Worm (Caenorhabditis elegans) whole organism, L3 larva: ENCODE data around the gene gasr-8.

ENCODE experiments used
- ZK546.5 ChIP-seq: sonication (generic microtip); optimal IDR thresholded peaks from 2 replicates; lab custom pipeline; 2017; ENCODE audit warnings: missing biosample characterization, missing genetic modification characterization
- ama-1 ChIP-seq: fragments of 150-350 bp; optimal IDR thresholded peaks from 2 replicates; lab custom pipeline; 2018
- ceh-16 ChIP-seq: sonication (generic microtip); optimal IDR thresholded peaks from 2 replicates; lab custom pipeline; 2017; ENCODE audit warnings: missing biosample characterization, missing genetic modification characterization
- ceh-28 ChIP-seq: fragments of 150-350 bp; optimal IDR thresholded peaks from 2 replicates; lab custom pipeline; 2014; ENCODE audit warnings: missing biosample characterization, missing genetic modification reagents, missing genetic modification characterization
- ceh-82 ChIP-seq: fragments of 150-350 bp; optimal IDR thresholded peaks from 2 replicates; lab custom pipeline; 2014; ENCODE audit warnings: missing biosample characterization, missing genetic modification characterization
- ceh-9 ChIP-seq: sonication (generic microtip); optimal IDR thresholded peaks from 2 replicates; lab custom pipeline; 2018; ENCODE audit warnings: missing biosample characterization, missing genetic modification characterization
- daf-12 ChIP-seq: fragments of 150-350 bp; optimal IDR thresholded peaks from 2 replicates; lab custom pipeline; 2014; ENCODE audit warnings: missing biosample characterization, missing genetic modification reagents, missing genetic modification characterization
- egl-27 ChIP-seq: sonication (generic microtip); optimal IDR thresholded peaks from 4 replicates; lab custom pipeline; 2017; ENCODE audit warnings: missing biosample characterization, missing genetic modification reagents, missing genetic modification characterization
- egl-5 ChIP-seq: fragments of 150-350 bp; optimal IDR thresholded peaks from 2 replicates; lab custom pipeline; 2017; ENCODE audit warnings: missing biosample characterization, missing genetic modification reagents, missing genetic modification characterization, inconsistent platforms
- elt-1 ChIP-seq: fragments of 150-350 bp; optimal IDR thresholded peaks from 2 replicates; lab custom pipeline; 2014; ENCODE audit warnings: missing biosample characterization, missing genetic modification characterization
- elt-2 ChIP-seq: sonication (generic microtip); optimal IDR thresholded peaks from 2 replicates; lab custom pipeline; 2016; ENCODE audit warnings: missing genetic modification reagents, mild to moderate bottlenecking, missing genetic modification characterization, missing compliant biosample characterization
- elt-3 ChIP-seq, 3 experiments: fragments of 150-350 bp in 1 of 3; sonication (generic microtip) in 2 of 3; optimal IDR thresholded peaks; 2 replicates in 2 of 3; 4 replicates in 1 of 3; lab custom pipeline; 2014 to 2017; ENCODE audit warnings: missing biosample characterization in 3 of 3, missing genetic modification characterization in 3 of 3
- eor-1 ChIP-seq, 2 experiments: fragments of 150-350 bp; optimal IDR thresholded peaks; 2 replicates each; lab custom pipeline; 2014 to 2018; ENCODE audit warnings: missing biosample characterization in 2 of 2, missing genetic modification characterization in 2 of 2
- fkh-10 ChIP-seq: sonication (generic microtip); optimal IDR thresholded peaks from 2 replicates; lab custom pipeline; 2017; ENCODE audit warnings: missing biosample characterization, missing genetic modification reagents, missing genetic modification characterization
- fkh-2 ChIP-seq: fragments of 150-350 bp; optimal IDR thresholded peaks from 2 replicates; lab custom pipeline; 2014; ENCODE audit warnings: missing biosample characterization, missing genetic modification reagents, missing genetic modification characterization
- fos-1 ChIP-seq: fragments of 150-350 bp; optimal IDR thresholded peaks from 2 replicates; lab custom pipeline; 2014; ENCODE audit warnings: missing biosample characterization, missing genetic modification characterization
- hmg-11 ChIP-seq: sonication (generic microtip); optimal IDR thresholded peaks from 2 replicates; lab custom pipeline; 2016; ENCODE audit warnings: missing genetic modification characterization, missing compliant biosample characterization
- jun-1 ChIP-seq: fragments of 150-350 bp; optimal IDR thresholded peaks from 2 replicates; lab custom pipeline; 2014; ENCODE audit warnings: missing biosample characterization, missing genetic modification reagents, missing genetic modification characterization
- lin-15B ChIP-seq: fragments of 150-350 bp; optimal IDR thresholded peaks from 2 replicates; lab custom pipeline; 2014; ENCODE audit warnings: missing biosample characterization, missing genetic modification characterization
- lin-39 ChIP-seq: fragments of 150-350 bp; optimal IDR thresholded peaks from 2 replicates; lab custom pipeline; 2018; ENCODE audit warnings: missing biosample characterization, missing genetic modification reagents, missing genetic modification characterization
- lsy-12 ChIP-seq: sonication (generic microtip); optimal IDR thresholded peaks from 2 replicates; lab custom pipeline; 2016; ENCODE audit warnings: mild to moderate bottlenecking, missing genetic modification characterization, missing compliant biosample characterization
- mdl-1 ChIP-seq: fragments of 150-350 bp; optimal IDR thresholded peaks from 2 replicates; lab custom pipeline; 2014; ENCODE audit warnings: missing biosample characterization, missing genetic modification characterization
- mml-1 ChIP-seq: fragments of 150-350 bp; sonication (generic microtip); optimal IDR thresholded peaks from 3 replicates; lab custom pipeline; 2014; ENCODE audit warnings: missing biosample characterization, missing genetic modification characterization
- nfya-1 ChIP-seq: sonication (generic microtip); optimal IDR thresholded peaks from 2 replicates; lab custom pipeline; 2017; ENCODE audit warnings: missing genetic modification characterization, mild to moderate bottlenecking, missing compliant biosample characterization, antibody characterized with exemption, moderate library complexity; ENCODE audit not compliant: insufficient read depth
- nhr-12 ChIP-seq: fragments of 150-350 bp; optimal IDR thresholded peaks from 2 replicates; lab custom pipeline; 2014; ENCODE audit warnings: missing biosample characterization, missing genetic modification characterization
- nhr-23 ChIP-seq: fragments of 150-350 bp; optimal IDR thresholded peaks from 2 replicates; lab custom pipeline; 2014; ENCODE audit warnings: missing biosample characterization, missing genetic modification reagents, missing genetic modification characterization
- nhr-237 ChIP-seq: fragments of 150-350 bp; optimal IDR thresholded peaks from 2 replicates; lab custom pipeline; 2014; ENCODE audit warnings: missing biosample characterization, missing genetic modification characterization
- nhr-25 ChIP-seq: sonication (generic microtip); optimal IDR thresholded peaks from 2 replicates; lab custom pipeline; 2017; ENCODE audit warnings: missing biosample characterization, missing genetic modification characterization
- nhr-43 ChIP-seq: sonication (generic microtip); optimal IDR thresholded peaks from 2 replicates; lab custom pipeline; 2016; ENCODE audit warnings: mild to moderate bottlenecking, missing genetic modification characterization, missing compliant biosample characterization; ENCODE audit not compliant: poor library complexity, severe bottlenecking
- nhr-67 ChIP-seq: fragments of 150-350 bp; optimal IDR thresholded peaks from 2 replicates; lab custom pipeline; 2014; ENCODE audit warnings: missing biosample characterization, missing genetic modification characterization
- nhr-76 ChIP-seq: fragments of 150-350 bp; sonication (generic microtip); optimal IDR thresholded peaks from 5 replicates; lab custom pipeline; 2014; ENCODE audit warnings: missing biosample characterization, missing genetic modification characterization
- nhr-77 ChIP-seq: fragments of 150-350 bp; optimal IDR thresholded peaks from 2 replicates; lab custom pipeline; 2014; ENCODE audit warnings: missing biosample characterization, missing genetic modification characterization
- pha-4 ChIP-seq: fragments of 150-350 bp; optimal IDR thresholded peaks from 2 replicates; lab custom pipeline; 2014; ENCODE audit warnings: missing biosample characterization, missing genetic modification reagents, missing genetic modification characterization
- pqm-1 ChIP-seq: fragments of 150-350 bp; optimal IDR thresholded peaks from 2 replicates; lab custom pipeline; 2017; ENCODE audit warnings: missing biosample characterization, missing genetic modification characterization, inconsistent platforms
- sea-2 ChIP-seq: fragments of 150-350 bp; sonication (generic microtip); optimal IDR thresholded peaks from 4 replicates; lab custom pipeline; 2014; ENCODE audit warnings: missing biosample characterization, missing genetic modification reagents, missing genetic modification characterization
- snpc-4 ChIP-seq: fragments of 150-350 bp; optimal IDR thresholded peaks from 2 replicates; lab custom pipeline; 2014; ENCODE audit warnings: missing biosample characterization, missing genetic modification characterization
- tbx-2 ChIP-seq: sonication (generic microtip); optimal IDR thresholded peaks from 2 replicates; lab custom pipeline; 2016; ENCODE audit warnings: mild to moderate bottlenecking, missing genetic modification characterization, missing compliant biosample characterization
- unc-39 ChIP-seq: sonication (generic microtip); optimal IDR thresholded peaks from 4 replicates; lab custom pipeline; 2017; ENCODE audit warnings: missing biosample characterization, missing genetic modification characterization
- unc-62 ChIP-seq: fragments of 150-350 bp; sonication (generic microtip); optimal IDR thresholded peaks from 4 replicates; lab custom pipeline; 2014; ENCODE audit warnings: missing biosample characterization, missing genetic modification reagents, missing genetic modification characterization
- zag-1 ChIP-seq: fragments of 150-350 bp; optimal IDR thresholded peaks from 2 replicates; lab custom pipeline; 2014; ENCODE audit warnings: missing biosample characterization, missing genetic modification characterization
- ztf-11 ChIP-seq: fragments of 150-350 bp; optimal IDR thresholded peaks from 2 replicates; lab custom pipeline; 2014; ENCODE audit warnings: missing biosample characterization, missing genetic modification characterization

Gene gasr-8

DNA sequence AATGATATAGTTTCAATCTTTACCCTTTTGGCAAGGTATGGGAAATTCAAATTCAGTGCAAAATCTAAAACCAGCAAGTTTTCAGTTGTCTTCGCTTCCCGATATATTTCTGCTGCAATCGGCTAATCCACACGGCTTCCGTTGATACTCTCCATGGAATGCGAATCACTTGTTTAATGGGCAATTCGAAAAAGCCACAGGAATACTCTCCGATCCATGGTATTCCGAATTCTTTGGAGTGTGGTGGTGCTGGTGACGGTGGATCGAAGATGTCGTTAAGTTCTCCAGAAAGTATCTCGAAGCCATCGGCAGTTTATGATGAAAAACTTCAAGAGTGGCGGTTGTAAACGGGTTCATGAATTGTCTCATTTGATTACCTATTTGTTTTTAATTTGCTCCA is 5.6 kb upstream of the gasr-8 start:
- TF ChIP-seq lin-15B (tag; lab: Kevin White, UChicago) (no peak), ZK546.5 (tag; lab: Kevin White, UChicago) (no peak), pha-4 (tag; lab: Kevin White, UChicago) (no peak), ceh-82 (tag; lab: Kevin White, UChicago) (no peak), ama-1 (lab: Kevin White, UChicago) (peak; percentile 83), fkh-10 (GFP tag; lab: Kevin White, UChicago) (no peak), nhr-23 (tag; lab: Kevin White, UChicago) (no peak)

DNA sequence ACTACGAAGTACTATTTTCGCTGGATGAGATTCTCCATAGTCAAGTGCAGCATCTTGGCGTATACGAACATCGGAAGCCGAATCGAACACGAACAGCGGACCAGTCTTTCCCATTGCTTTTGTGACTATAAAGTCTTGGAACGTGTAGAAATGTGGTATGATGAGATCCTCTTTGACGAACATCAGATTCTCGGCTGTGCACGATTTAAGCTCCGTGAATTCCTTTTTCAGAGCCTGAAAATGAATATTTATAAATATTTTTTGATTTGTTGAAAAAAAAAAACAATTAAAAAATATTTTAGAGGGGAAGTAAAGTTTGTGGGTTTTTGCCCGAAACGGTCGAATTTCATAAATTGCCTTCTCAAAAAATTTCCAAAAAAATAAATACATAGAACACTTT is 5.0 kb upstream of the gasr-8 start:
- TF ChIP-seq elt-1 (tag; lab: Kevin White, UChicago) (no peak), pqm-1 (tag; lab: Kevin White, UChicago) (no peak), ceh-82 (tag; lab: Kevin White, UChicago) (no peak), pha-4 (tag; lab: Kevin White, UChicago) (no peak), nhr-25 (no peak), mdl-1 (tag; lab: Kevin White, UChicago) (no peak), ceh-28 (tag; lab: Kevin White, UChicago) (no peak), elt-3 (tag; optimal IDR thresholded peaks at IDR 0.05; lab: Kevin White, UChicago) (no peak), fkh-10 (GFP tag; lab: Kevin White, UChicago) (no peak)

DNA sequence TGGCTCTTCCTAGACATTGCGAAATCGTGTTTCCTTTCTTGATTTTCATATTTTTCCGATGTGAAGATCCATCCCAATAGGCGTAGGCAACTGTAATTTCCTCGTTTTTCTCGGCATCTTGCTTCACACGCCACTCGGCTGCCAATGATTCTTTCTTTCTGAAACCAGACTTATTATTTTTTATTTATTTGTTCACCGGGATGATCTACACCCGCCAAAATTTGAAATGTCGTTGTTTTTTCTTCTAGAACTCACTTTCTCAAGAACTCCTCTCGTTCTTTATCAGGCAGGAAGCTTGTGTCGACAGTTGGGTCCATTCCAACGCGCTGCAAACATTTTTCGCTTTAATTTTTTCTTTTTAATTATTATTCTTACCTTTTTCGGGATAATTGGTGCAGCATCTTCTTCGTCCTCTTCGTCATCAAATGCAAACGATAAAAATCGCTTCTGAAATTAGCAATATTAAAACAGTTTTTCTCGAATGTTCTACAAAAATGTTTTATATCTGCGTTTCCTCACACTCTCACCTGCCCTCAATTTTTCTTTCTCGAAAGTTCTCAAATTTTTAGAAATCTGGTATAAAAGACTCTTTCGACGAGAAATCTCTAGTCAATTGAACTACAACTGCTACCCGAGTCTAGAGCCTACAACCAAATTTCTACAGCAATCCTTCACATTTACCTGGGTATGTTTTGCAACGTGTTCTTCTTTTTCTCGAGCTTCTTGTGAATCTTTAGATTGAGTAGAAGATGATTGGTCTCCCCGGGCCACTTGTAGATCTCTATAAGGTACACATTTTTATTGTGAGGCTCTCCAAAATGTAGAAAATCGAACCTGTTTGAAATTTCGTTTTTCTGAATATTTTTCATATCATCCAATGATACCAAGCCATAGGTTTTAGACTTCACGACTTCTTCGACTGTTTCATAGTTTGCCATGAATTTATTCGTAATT is 4.3 kb upstream of the gasr-8 start, which contains the start of gene hsp-90:
Gene hsp-90, plus strand, starts transcription at position 560 of the 954 bp plus-strand sequence.
- TF ChIP-seq nhr-237, result no peak
- peak; percentile 6 for TF ChIP-seq elt-2 (tag; lab: Kevin White, UChicago)
- peak; percentile 23 for TF ChIP-seq nhr-25
- no peak for TF ChIP-seq pqm-1 (tag; lab: Kevin White, UChicago)
- TF ChIP-seq hmg-11 (tag; lab: Kevin White, UChicago), result no peak
- peak; percentile 9 for TF ChIP-seq nhr-23 (tag; lab: Kevin White, UChicago)
- no peak for TF ChIP-seq ceh-82 (tag; lab: Kevin White, UChicago)
- TF ChIP-seq ama-1 (lab: Kevin White, UChicago), result peak; percentile 47

DNA sequence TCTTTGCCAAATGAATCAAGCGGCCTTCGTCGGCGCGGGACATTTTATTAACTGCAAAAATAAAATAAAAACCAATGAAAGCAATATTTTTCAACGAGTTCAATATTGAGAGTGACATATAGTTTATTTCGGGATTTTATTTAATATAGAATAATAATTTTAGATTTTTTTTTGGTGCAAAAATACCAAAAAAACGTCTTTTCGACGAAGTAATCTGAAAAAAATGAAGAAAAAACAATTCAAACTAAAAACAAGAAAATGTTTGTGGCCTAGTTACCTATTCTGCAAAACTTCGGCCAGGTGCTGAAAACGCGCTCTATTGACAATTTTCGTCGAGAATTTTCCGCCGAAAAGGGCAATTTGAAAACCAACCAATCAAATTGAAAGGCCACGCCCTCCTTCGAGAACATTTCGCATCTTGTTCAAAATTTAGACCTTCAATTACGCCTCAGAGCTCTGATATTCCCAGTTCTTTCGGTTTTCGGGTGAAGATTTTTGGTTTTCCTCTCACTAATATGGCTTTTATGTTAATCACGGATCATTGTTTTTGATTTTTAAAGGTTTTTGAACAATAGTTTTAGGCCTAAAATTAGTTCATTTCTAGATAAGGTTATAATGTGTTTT is 3.4 kb upstream of the gasr-8 start, which contains the start of gene C47E8.4:
Gene C47E8.4, minus strand, starts transcription at position 51 of the 624 bp plus-strand sequence.
- TF ChIP-seq egl-5 (tag; lab: Kevin White, UChicago) (peak; percentile 94), elt-1 (tag; lab: Kevin White, UChicago) (peak; percentile 80), ztf-11 (tag; lab: Kevin White, UChicago) (no peak), tbx-2 (tag; lab: Kevin White, UChicago) (peak; percentile 95), elt-2 (tag; lab: Kevin White, UChicago) (peak; percentile 79), jun-1 (tag; lab: Kevin White, UChicago) (peak; percentile 98), ama-1 (lab: Kevin White, UChicago) (peak; percentile 91), nhr-43 (tag; lab: Kevin White, UChicago) (peak; percentile 98), snpc-4 (tag; lab: Kevin White, UChicago) (peak; percentile 90), mml-1 (no peak), ceh-28 (tag; lab: Kevin White, UChicago) (peak; percentile 93), zag-1 (peak; percentile 66), nhr-76 (tag; lab: Kevin White, UChicago) (peak; percentile 66), daf-12 (tag; lab: Kevin White, UChicago) (peak; percentile 57), lsy-12 (tag; lab: Kevin White, UChicago) (peak; percentile 99), egl-27 (peak; percentile 84), nhr-67 (tag; lab: Kevin White, UChicago) (peak; percentile 19), eor-1 (tag; optimal IDR thresholded peaks at IDR 0.05; lab: Kevin White, UChicago) (peak in 1 of 2 experiments; percentile 82), sea-2 (GFP tag; lab: Kevin White, UChicago) (no peak), ceh-82 (tag; lab: Kevin White, UChicago) (peak; percentile 72), unc-39 (tag; lab: Kevin White, UChicago) (no peak), nfya-1 (tag; lab: Kevin White, UChicago) (peak; percentile 100), fos-1 (tag; lab: Kevin White, UChicago) (peak; percentile 67), fkh-10 (GFP tag; lab: Kevin White, UChicago) (peak; percentile 98), nhr-25 (peak; percentile 98), lin-39 (peak; percentile 93), nhr-12 (tag; lab: Kevin White, UChicago) (no peak), ceh-16 (tag; lab: Kevin White, UChicago) (no peak), fkh-2 (tag; lab: Kevin White, UChicago) (no peak), ceh-9 (tag; lab: Kevin White, UChicago) (no peak), hmg-11 (tag; lab: Kevin White, UChicago) (peak; percentile 83), unc-62 (GFP tag; lab: Kevin White, UChicago) (peak; percentile 87), nhr-77 (tag; lab: Kevin White, UChicago) (peak; percentile 89), pha-4 (tag; lab: Kevin White, UChicago) (peak; percentile 98), lin-15B (tag; lab: Kevin White, UChicago) (peak; percentile 100), pqm-1 (tag; lab: Kevin White, UChicago) (peak; percentile 86)
